Fruit fly (Drosophila melanogaster) whole organism, wandering third instar larva: ENCODE data around the gene CG15561.

Experiments used
- Abd-B ChIP-seq: fragments of >200 bp; optimal IDR thresholded peaks from 2 replicates; lab custom pipeline; 2017; ENCODE audit warnings: missing biosample characterization, missing genetic modification characterization
- Dfd ChIP-seq: fragments of >200 bp; optimal IDR thresholded peaks from 2 replicates; lab custom pipeline; 2017; ENCODE audit warnings: missing biosample characterization, missing genetic modification characterization
- Hnf4 ChIP-seq: fragments of 200-800 bp; sonication (Bioruptor generic); optimal IDR thresholded peaks from 2 replicates; lab custom pipeline; 2016; ENCODE audit warnings: missing biosample characterization, mild to moderate bottlenecking, missing genetic modification characterization
- Hr78 ChIP-seq: fragments of >200 bp; optimal IDR thresholded peaks from 2 replicates; lab custom pipeline; 2017; ENCODE audit warnings: missing biosample characterization, missing genetic modification characterization
- Hr83 ChIP-seq: fragments of 200-300 bp; sonication (Bioruptor generic); optimal IDR thresholded peaks from 2 replicates; lab custom pipeline; 2016; ENCODE audit warnings: missing biosample characterization, mild to moderate bottlenecking, missing genetic modification characterization, moderate library complexity; ENCODE audit not compliant: poor library complexity, severe bottlenecking
- Jra ChIP-seq: sonication (Bioruptor generic); optimal IDR thresholded peaks from 2 replicates; lab custom pipeline; 2016; ENCODE audit warnings: missing biosample characterization, missing genetic modification characterization
- Myc ChIP-seq: fragments of >200 bp; optimal IDR thresholded peaks from 2 replicates; lab custom pipeline; 2017
- brk ChIP-seq: fragments of 200-800 bp; sonication (Bioruptor generic); optimal IDR thresholded peaks from 2 replicates; lab custom pipeline; 2016; ENCODE audit warnings: missing biosample characterization, mild to moderate bottlenecking, missing genetic modification characterization
- dsf ChIP-seq: sonication (Bioruptor generic); optimal IDR thresholded peaks from 2 replicates; lab custom pipeline; 2016; ENCODE audit warnings: missing biosample characterization, missing genetic modification characterization, borderline replicate concordance
- h ChIP-seq: fragments of 200-800 bp; sonication (Bioruptor generic); optimal IDR thresholded peaks from 3 replicates; lab custom pipeline; 2016; ENCODE audit warnings: missing biosample characterization, mild to moderate bottlenecking, missing genetic modification characterization
- pan ChIP-seq: fragments of >200 bp; optimal IDR thresholded peaks from 2 replicates; lab custom pipeline; 2017
- rgr ChIP-seq: fragments of 200-800 bp; sonication (Bioruptor generic); optimal IDR thresholded peaks from 3 replicates; lab custom pipeline; 2016; ENCODE audit warnings: missing biosample characterization, mild to moderate bottlenecking, missing genetic modification characterization
- usp ChIP-seq: fragments of >200 bp; optimal IDR thresholded peaks from 2 replicates; lab custom pipeline; 2017; ENCODE audit warnings: missing biosample characterization, missing genetic modification characterization

DNA sequence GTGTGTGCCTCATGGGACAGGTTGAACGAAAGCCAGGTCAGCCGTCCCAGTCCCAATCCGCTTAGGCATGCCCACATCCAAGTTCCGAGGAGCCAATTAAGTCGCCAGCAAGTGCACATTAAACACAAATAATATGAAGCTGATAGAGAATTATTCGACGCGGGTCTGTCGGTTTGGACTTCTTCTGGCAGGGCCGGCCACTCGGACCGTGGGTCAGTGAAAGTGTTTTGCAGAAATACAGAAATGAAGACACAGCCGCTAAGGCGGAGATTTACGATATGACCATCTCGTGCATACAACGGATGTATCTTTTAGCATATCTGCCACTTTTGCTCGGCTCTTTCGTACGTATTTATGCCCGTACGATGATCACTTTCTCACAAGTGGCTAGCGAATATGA lies 32.5 kb upstream of the CG15561 start:
- TF ChIP-seq Dfd (GFP tag; lab: Kevin White, UChicago) (no peak), usp (GFP tag; lab: Kevin White, UChicago) (no peak), h (GFP tag; lab: Kevin White, UChicago) (no peak), Hr83 (GFP tag; lab: Kevin White, UChicago) (no peak), Jra (GFP tag; lab: Kevin White, UChicago) (no peak), dsf (GFP tag; lab: Kevin White, UChicago) (no peak), pan (lab: Kevin White, UChicago) (no peak), Myc (no peak), rgr (GFP tag; lab: Kevin White, UChicago) (no peak), Hr78 (GFP tag; lab: Kevin White, UChicago) (no peak), Hnf4 (GFP tag; lab: Kevin White, UChicago) (no peak), Abd-B (GFP tag; lab: Kevin White, UChicago) (no peak), brk (GFP tag; lab: Kevin White, UChicago) (no peak)
